Worm (Caenorhabditis elegans) whole organism, L4 larva: Measurements from ENCODE around the gene gcy-3.

Experiments
- F37D6.2 ChIP-seq: sonication (generic microtip); optimal IDR thresholded peaks from 2 replicates; lab custom pipeline; 2016; ENCODE audit warnings: mild to moderate bottlenecking, missing genetic modification characterization, missing compliant biosample characterization
- T26A8.4 ChIP-seq: fragments of 200-800 bp; sonication (Bioruptor generic); IDR thresholded peaks from 2 replicates; pipeline ENCODE4 v1.3.6; 2022; ENCODE audit warnings: missing genetic modification characterization, missing compliant biosample characterization
- Y105C5A.15 ChIP-seq: fragments of 200-800 bp; sonication (Bioruptor generic); IDR thresholded peaks from 2 replicates; pipeline ENCODE4 v1.3.6; 2022; ENCODE audit warnings: missing genetic modification characterization, missing compliant biosample characterization
- ZK337.2 ChIP-seq: fragments of 200-800 bp; sonication (Bioruptor generic); IDR thresholded peaks from 2 replicates; pipeline ENCODE4 v1.3.6; 2022; ENCODE audit warnings: missing genetic modification reagents, missing genetic modification characterization, missing compliant biosample characterization
- aha-1 ChIP-seq: fragments of 150-350 bp; peaks from one replicate; lab custom pipeline; 2014; ENCODE audit warnings: missing biosample characterization, missing genetic modification characterization
- ceh-20 ChIP-seq: fragments of 200-800 bp; sonication (Bioruptor generic); IDR thresholded peaks from 2 replicates; pipeline ENCODE4 v1.3.6; 2022; ENCODE audit warnings: missing genetic modification reagents, missing genetic modification characterization, missing compliant biosample characterization
- daf-12 ChIP-seq: fragments of 150-350 bp; optimal IDR thresholded peaks from 2 replicates; lab custom pipeline; 2014; ENCODE audit warnings: missing biosample characterization, missing genetic modification reagents, missing genetic modification characterization
- daf-16 ChIP-seq, 3 experiments: sonication (generic microtip); optimal IDR thresholded peaks; 2 replicates each; lab custom pipeline; 2016 to 2017; ENCODE audit warnings: missing genetic modification characterization in 3 of 3, missing genetic modification reagents in 3 of 3, mild to moderate bottlenecking in 2 of 3, missing compliant biosample characterization in 2 of 3, missing biosample characterization in 1 of 3, moderate library complexity in 1 of 3
- dmd-6 ChIP-seq: fragments of 200-800 bp; sonication (Bioruptor generic); IDR thresholded peaks from 2 replicates; pipeline ENCODE4 v1.3.6; 2022; ENCODE audit warnings: missing genetic modification reagents, missing genetic modification characterization, missing compliant biosample characterization
- dmd-9 ChIP-seq: fragments of 200-800 bp; sonication (Bioruptor generic); IDR thresholded peaks from 2 replicates; pipeline ENCODE4 v1.3.6; 2022; ENCODE audit warnings: missing genetic modification reagents, missing genetic modification characterization, missing compliant biosample characterization
- dve-1 ChIP-seq: sonication (generic microtip); optimal IDR thresholded peaks from 2 replicates; lab custom pipeline; 2017; ENCODE audit warnings: antibody characterized with exemption, mild to moderate bottlenecking, missing genetic modification characterization, missing compliant biosample characterization; ENCODE audit not compliant: insufficient read depth
- egl-43 ChIP-seq: fragments of 200-800 bp; sonication (Bioruptor generic); IDR thresholded peaks from 2 replicates; pipeline ENCODE4 v1.3.6; 2022; ENCODE audit warnings: missing genetic modification reagents, missing genetic modification characterization, missing compliant biosample characterization
- fos-1 ChIP-seq: fragments of 150-350 bp; optimal IDR thresholded peaks from 2 replicates; lab custom pipeline; 2014; ENCODE audit warnings: missing biosample characterization, missing genetic modification characterization
- hif-1 ChIP-seq, 2 experiments: sonication (generic microtip); optimal IDR thresholded peaks; 2 replicates each; lab custom pipeline; 2016 to 2017; ENCODE audit warnings: missing compliant biosample characterization in 2 of 2, missing genetic modification characterization in 2 of 2, missing genetic modification reagents in 2 of 2, missing genotype in 2 of 2, mild to moderate bottlenecking in 1 of 2
- hlh-11 ChIP-seq: fragments of 200-800 bp; sonication (Bioruptor generic); optimal IDR thresholded peaks from 2 replicates; lab custom pipeline; 2018; ENCODE audit warnings: mild to moderate bottlenecking, missing genetic modification characterization, missing compliant biosample characterization
- jun-1 ChIP-seq: fragments of 150-350 bp; optimal IDR thresholded peaks from 2 replicates; lab custom pipeline; 2014; ENCODE audit warnings: missing biosample characterization, missing genetic modification reagents, missing genetic modification characterization
- lin-1 ChIP-seq: fragments of 200-800 bp; sonication (Bioruptor generic); IDR thresholded peaks from 2 replicates; pipeline ENCODE4 v1.3.6; 2022; ENCODE audit warnings: missing genetic modification reagents, missing genetic modification characterization, missing compliant biosample characterization
- lin-15B ChIP-seq: fragments of 150-350 bp; sonication (generic microtip); optimal IDR thresholded peaks from 3 replicates; lab custom pipeline; 2014; ENCODE audit warnings: missing biosample characterization, missing genetic modification characterization
- lin-39 ChIP-seq: fragments of 150-350 bp; optimal IDR thresholded peaks from 2 replicates; lab custom pipeline; 2014; ENCODE audit warnings: missing biosample characterization, missing genetic modification reagents, missing genetic modification characterization
- lir-3 ChIP-seq: sonication (generic microtip); optimal IDR thresholded peaks from 2 replicates; lab custom pipeline; 2016; ENCODE audit warnings: mild to moderate bottlenecking, missing genetic modification characterization, missing compliant biosample characterization
- lsy-2 ChIP-seq, 2 experiments: fragments of 150-350 bp in 1 of 2; sonication (generic microtip) in 1 of 2; optimal IDR thresholded peaks; 2 replicates each; lab custom pipeline; 2014 to 2017; ENCODE audit warnings: missing biosample characterization in 2 of 2, missing genetic modification characterization in 2 of 2
- mdl-1 ChIP-seq, 2 experiments: fragments of 150-350 bp in 1 of 2; sonication (generic microtip) in 1 of 2; optimal IDR thresholded peaks; 2 replicates each; lab custom pipeline; 2014 to 2017; ENCODE audit warnings: missing biosample characterization in 2 of 2, missing genetic modification characterization in 2 of 2
- mdt-29 ChIP-seq: fragments of 200-800 bp; sonication (Bioruptor generic); IDR thresholded peaks from 2 replicates; pipeline ENCODE4 v1.3.6; 2022; ENCODE audit warnings: missing genetic modification reagents, missing genetic modification characterization, missing compliant biosample characterization
- mep-1 ChIP-seq: fragments of 150-350 bp; sonication (generic microtip); optimal IDR thresholded peaks from 3 replicates; lab custom pipeline; 2014; ENCODE audit warnings: missing biosample characterization, missing genetic modification characterization
- mes-2 ChIP-seq: sonication (generic microtip); optimal IDR thresholded peaks from 2 replicates; lab custom pipeline; 2016; ENCODE audit warnings: missing genotype, mild to moderate bottlenecking, missing genetic modification characterization, missing compliant biosample characterization; ENCODE audit not compliant: poor library complexity, severe bottlenecking
- mxl-3 ChIP-seq: fragments of 200-800 bp; sonication (Bioruptor generic); optimal IDR thresholded peaks from 2 replicates; lab custom pipeline; 2018; ENCODE audit warnings: mild to moderate bottlenecking, missing genetic modification characterization, missing compliant biosample characterization
- nhr-102 ChIP-seq: sonication (generic microtip); optimal IDR thresholded peaks from 2 replicates; lab custom pipeline; 2016; ENCODE audit warnings: mild to moderate bottlenecking, missing genetic modification characterization, moderate library complexity, missing compliant biosample characterization
- nhr-111 ChIP-seq: fragments of 200-800 bp; sonication (Bioruptor generic); optimal IDR thresholded peaks from 2 replicates; lab custom pipeline; 2018; ENCODE audit warnings: mild to moderate bottlenecking, missing genetic modification characterization, missing compliant biosample characterization
- nhr-28 ChIP-seq: fragments of 150-350 bp; optimal IDR thresholded peaks from 2 replicates; lab custom pipeline; 2014; ENCODE audit warnings: missing biosample characterization, missing genetic modification characterization
- nhr-48 ChIP-seq: sonication (generic microtip); optimal IDR thresholded peaks from 2 replicates; lab custom pipeline; 2016; ENCODE audit warnings: mild to moderate bottlenecking, missing genetic modification characterization, missing compliant biosample characterization
- pha-4 ChIP-seq, 2 experiments: fragments of 150-350 bp in 1 of 2; fragments of 200-800 bp in 1 of 2; sonication (Bioruptor generic) in 1 of 2; IDR thresholded peaks in 1 of 2; optimal IDR thresholded peaks in 1 of 2; 2 replicates each; pipeline versions ENCODE4 v1.3.6 to Lab custom; 2014 to 2022; ENCODE audit warnings: missing genetic modification characterization in 2 of 2, missing genetic modification reagents in 2 of 2, missing biosample characterization in 1 of 2, missing compliant biosample characterization in 1 of 2
- php-3 ChIP-seq: fragments of 200-800 bp; sonication (Bioruptor generic); IDR thresholded peaks from 2 replicates; pipeline ENCODE4 v1.3.6; 2022; ENCODE audit warnings: missing genetic modification reagents, missing genetic modification characterization, missing compliant biosample characterization
- pqm-1 ChIP-seq: sonication (generic microtip); optimal IDR thresholded peaks from 2 replicates; lab custom pipeline; 2017; ENCODE audit warnings: missing biosample characterization, missing genetic modification characterization
- rbr-2 ChIP-seq: sonication (generic microtip); optimal IDR thresholded peaks from 2 replicates; lab custom pipeline; 2016; ENCODE audit warnings: missing genotype, missing genetic modification characterization, missing compliant biosample characterization
- snpc-4 ChIP-seq: fragments of 150-350 bp; optimal IDR thresholded peaks from 2 replicates; lab custom pipeline; 2014; ENCODE audit warnings: missing biosample characterization, missing genetic modification characterization
- tag-97 ChIP-seq: fragments of 200-800 bp; sonication (Bioruptor generic); IDR thresholded peaks from 2 replicates; pipeline ENCODE4 v1.3.6; 2022; ENCODE audit warnings: missing genetic modification characterization, missing compliant biosample characterization
- tra-1 ChIP-seq: fragments of 200-800 bp; sonication (Bioruptor generic); IDR thresholded peaks from 2 replicates; pipeline ENCODE4 v1.3.6; 2022; ENCODE audit warnings: missing genetic modification reagents, missing genetic modification characterization, missing compliant biosample characterization
- unc-39 ChIP-seq: sonication (generic microtip); optimal IDR thresholded peaks from 2 replicates; lab custom pipeline; 2017; ENCODE audit warnings: missing biosample characterization, missing genetic modification characterization
- unc-62 ChIP-seq, 3 experiments: fragments of 150-350 bp in 1 of 3; sonication (generic microtip); optimal IDR thresholded peaks in 2 of 3; peaks in 1 of 3; 1 replicate in 1 of 3; 2 replicates in 2 of 3; lab custom pipeline; 2014 to 2017; ENCODE audit warnings: missing biosample characterization in 3 of 3, missing genetic modification characterization in 3 of 3, missing genetic modification reagents in 3 of 3, missing genotype in 1 of 3
- ztf-7 ChIP-seq: fragments of 150-350 bp; optimal IDR thresholded peaks from 2 replicates; lab custom pipeline; 2014; ENCODE audit warnings: missing biosample characterization, missing genetic modification characterization

Gene gcy-3

ce11 chrII:9487337-9487950 is 19.6 kb downstream of the gcy-3 start, which contains the start of gene T19H5.4 (continued):
- TF ChIP-seq nhr-111 (GFP tag; lab: Kevin White, UChicago) (no peak), egl-43 (0 out of 2 replicates have a peak, but pooled peaks have one; percentile 19), snpc-4 (tag; lab: Kevin White, UChicago) (no peak), nhr-48 (tag; lab: Kevin White, UChicago) (peak; percentile 76), tra-1 (peak; percentile 46; the same call in 1 of the 2 replicates)

ce11 chrII:9485081-9485730 is 21.9 kb downstream of the gcy-3 start:
- TF ChIP-seq hlh-11 (tag; lab: Kevin White, UChicago), result peak; percentile 19
- TF ChIP-seq mdl-1 (tag; optimal IDR thresholded peaks at IDR 0.05; lab: Kevin White, UChicago), result peak in 1 of 2 experiments; percentile 37
- peak; percentile 88 for TF ChIP-seq mxl-3 (GFP tag; lab: Kevin White, UChicago)
- peak in 1 of 2 experiments; percentile 9 for TF ChIP-seq unc-62 (GFP tag; optimal IDR thresholded peaks at IDR 0.05 in 1 of 2; lab: Kevin White, UChicago)
- TF ChIP-seq unc-62 (tag; optimal IDR thresholded peaks at IDR 0.05; lab: Kevin White, UChicago), result no peak
- TF ChIP-seq aha-1 (tag; lab: Kevin White, UChicago), result peak; percentile 90
- TF ChIP-seq nhr-28 (tag; lab: Kevin White, UChicago), result peak; percentile 75
- TF ChIP-seq pha-4 (GFP tag; IDR thresholded peaks at IDR 0.05; lab: Robert Waterston, UW), result no peak
- TF ChIP-seq pha-4 (tag; optimal IDR thresholded peaks at IDR 0.05; lab: Kevin White, UChicago), result peak; percentile 38
- TF ChIP-seq nhr-102 (tag; lab: Kevin White, UChicago), result no peak
- no peak for TF ChIP-seq lin-15B

- TF ChIP-seq F37D6.2 (tag; lab: Kevin White, UChicago) (no peak), Y105C5A.15 (GFP tag; lab: Robert Waterston, UW) (no peak), ZK337.2 (GFP tag; lab: Robert Waterston, UW) (no peak), aha-1 (tag; lab: Kevin White, UChicago) (peak; percentile 37), fos-1 (tag; lab: Kevin White, UChicago) (no peak), tag-97 (GFP tag; lab: Robert Waterston, UW) (no peak), mep-1 (tag; lab: Kevin White, UChicago) (no peak), ceh-20 (no peak), tra-1 (no peak), T26A8.4 (GFP tag; lab: Robert Waterston, UW) (no peak), hif-1 (tag; optimal IDR thresholded peaks at IDR 0.05; lab: Kevin White, UChicago) (peak in 1 of 2 experiments; percentile 59), mdt-29 (GFP tag; lab: Robert Waterston, UW) (no peak), dmd-6 (GFP tag; lab: Robert Waterston, UW) (peak; percentile 66), jun-1 (no peak), ztf-7 (tag; lab: Kevin White, UChicago) (no peak), php-3 (GFP tag; lab: Robert Waterston, UW) (no peak), mes-2 (no peak), lsy-2 (tag; optimal IDR thresholded peaks at IDR 0.05; lab: Kevin White, UChicago) (no peak), dmd-9 (no peak), nhr-28 (tag; lab: Kevin White, UChicago) (peak; percentile 54), pqm-1 (tag; lab: Kevin White, UChicago) (peak; percentile 17), rbr-2 (tag; lab: Kevin White, UChicago) (no peak), lin-1 (peak; percentile 42; the same call in 1 of the 2 replicates), nhr-102 (tag; lab: Kevin White, UChicago) (no peak), lin-39 (no peak), hlh-11 (tag; lab: Kevin White, UChicago) (peak; percentile 30), dve-1 (peak; percentile 39), daf-16 (GFP tag; optimal IDR thresholded peaks at IDR 0.05; lab: Kevin White, UChicago) (peak in 1 of 2 experiments; percentile 21), daf-16 (tag; optimal IDR thresholded peaks at IDR 0.05; lab: Kevin White, UChicago) (peak; percentile 78), lir-3 (no peak), daf-12 (tag; lab: Kevin White, UChicago) (no peak), unc-62 (GFP tag; optimal IDR thresholded peaks at IDR 0.05 in 1 of 2; lab: Kevin White, UChicago) (peak in 1 of 2 experiments; percentile 90), unc-62 (tag; optimal IDR thresholded peaks at IDR 0.05; lab: Kevin White, UChicago) (no peak), unc-39 (no peak)
Observed at ce11 chrII:9483342-9483741, 23.7 kb downstream of the gcy-3 start.
